Fruit fly (Drosophila melanogaster): Measurements from ENCODE around the gene CG15306.

- TF ChIP-seq EcR (GFP tag; optimal IDR thresholded peaks at IDR 0.05) (no peak), psq (optimal IDR thresholded peaks at IDR 0.05) (no peak)
These were observed 9.3 kb downstream of the CG15306 start for dm6 chrX:10322292-10322691.
